Worm (Caenorhabditis elegans) whole organism, L2 larva: Measurements from ENCODE around the gene nhr-102.

Experiments
- aly-2 ChIP-seq: fragments of 150-350 bp; optimal IDR thresholded peaks from 2 replicates; lab custom pipeline; 2014; ENCODE audit warnings: missing biosample characterization, missing genetic modification characterization
- blmp-1 ChIP-seq: sonication (generic microtip); optimal IDR thresholded peaks from 2 replicates; lab custom pipeline; 2017; ENCODE audit warnings: missing genetic modification characterization, mild to moderate bottlenecking, missing compliant biosample characterization, antibody characterized with exemption, moderate library complexity; ENCODE audit not compliant: insufficient read depth
- lin-39 ChIP-seq: fragments of 150-350 bp; optimal IDR thresholded peaks from 2 replicates; lab custom pipeline; 2014; ENCODE audit warnings: missing biosample characterization, missing genetic modification reagents, missing genetic modification characterization
- nhr-129 ChIP-seq: fragments of 150-350 bp; optimal IDR thresholded peaks from 2 replicates; lab custom pipeline; 2014; ENCODE audit warnings: missing biosample characterization, missing genetic modification characterization
- nhr-6 ChIP-seq: fragments of 150-350 bp; optimal IDR thresholded peaks from 2 replicates; lab custom pipeline; 2014; ENCODE audit warnings: missing biosample characterization, missing genetic modification characterization
- sma-3 ChIP-seq: sonication (generic microtip); optimal IDR thresholded peaks from 2 replicates; lab custom pipeline; 2016; ENCODE audit warnings: missing genetic modification reagents, missing genetic modification characterization, missing compliant biosample characterization
- snpc-4 ChIP-seq: fragments of 150-350 bp; optimal IDR thresholded peaks from 2 replicates; lab custom pipeline; 2014; ENCODE audit warnings: missing biosample characterization, missing genetic modification characterization
- unc-62 ChIP-seq: fragments of 150-350 bp; optimal IDR thresholded peaks from 2 replicates; lab custom pipeline; 2014; ENCODE audit warnings: missing biosample characterization, missing genetic modification reagents, missing genetic modification characterization
- zag-1 ChIP-seq: fragments of 150-350 bp; optimal IDR thresholded peaks from 2 replicates; lab custom pipeline; 2014; ENCODE audit warnings: missing biosample characterization, missing genetic modification characterization
- ztf-11 ChIP-seq: sonication (generic microtip); optimal IDR thresholded peaks from 2 replicates; lab custom pipeline; 2017; ENCODE audit warnings: missing biosample characterization, missing genetic modification characterization
- ztf-4 ChIP-seq: fragments of 150-350 bp; optimal IDR thresholded peaks from 2 replicates; lab custom pipeline; 2014; ENCODE audit warnings: missing biosample characterization, missing genetic modification characterization

- TF ChIP-seq lin-39 (tag; lab: Kevin White, UChicago) (no peak), zag-1 (no peak), ztf-4 (tag; lab: Kevin White, UChicago) (no peak), aly-2 (tag; lab: Kevin White, UChicago) (no peak), unc-62 (GFP tag; lab: Kevin White, UChicago) (no peak), nhr-129 (tag; lab: Kevin White, UChicago) (no peak), sma-3 (GFP tag; lab: Kevin White, UChicago) (no peak), ztf-11 (tag; lab: Kevin White, UChicago) (no peak), blmp-1 (no peak), nhr-6 (tag; lab: Kevin White, UChicago) (no peak), snpc-4 (no peak)
Measured at ce11 chrV:15858292-15858691, 17.9 kb downstream of the nhr-102 start, which contains the start of gene srh-148.
